Fruit fly (Drosophila melanogaster) whole organism, embryonic: ENCODE data around the gene HBS1.
A peak's percentile ranks its signal among the peaks of the same experiment; 100 is the strongest.

ENCODE experiments used
- B-H1 ChIP-seq: fragments of 200-800 bp; sonication (Bioruptor generic); IDR thresholded peaks from 3 replicates; pipeline ENCODE4 v1.3.6; 2022; ENCODE audit warnings: missing biosample characterization, missing genetic modification characterization
- Blimp-1 ChIP-seq: fragments of 200-800 bp; sonication (Bioruptor generic); optimal IDR thresholded peaks from 3 replicates; lab custom pipeline; 2018; ENCODE audit warnings: missing biosample characterization, missing genetic modification characterization, mild to moderate bottlenecking, moderate library complexity, missing genetic modification reagents
- C15 ChIP-seq: fragments of 200-800 bp; sonication (Bioruptor generic); IDR thresholded peaks from 3 replicates; pipeline ENCODE4 v1.3.6; 2022; ENCODE audit warnings: missing biosample characterization, missing genetic modification characterization
- CG11093 ChIP-seq: fragments of 200-800 bp; sonication (Bioruptor generic); IDR thresholded peaks from 3 replicates; pipeline ENCODE4 v1.3.6; 2022; ENCODE audit warnings: missing biosample characterization, missing genetic modification characterization
- CG13894 ChIP-seq: fragments of 200-800 bp; sonication (Bioruptor generic); optimal IDR thresholded peaks from 3 replicates; lab custom pipeline; 2018; ENCODE audit warnings: missing biosample characterization, mild to moderate bottlenecking, missing genetic modification characterization, moderate library complexity
- CG15514 ChIP-seq: fragments of 200-800 bp; sonication (Bioruptor generic); optimal IDR thresholded peaks from 3 replicates; lab custom pipeline; 2017; ENCODE audit warnings: missing biosample characterization, missing genetic modification characterization, mild to moderate bottlenecking, moderate library complexity, missing genetic modification reagents
- CG1602 ChIP-seq: fragments of 200-800 bp; sonication (Bioruptor generic); optimal IDR thresholded peaks from 3 replicates; lab custom pipeline; 2016; ENCODE audit warnings: missing biosample characterization, missing genetic modification characterization
- CG17829 ChIP-seq: fragments of 200-800 bp; optimal IDR thresholded peaks from 2 replicates; lab custom pipeline; 2019; ENCODE audit warnings: missing biosample characterization, mild to moderate bottlenecking, missing genetic modification characterization, moderate library complexity
- CG18599 ChIP-seq: fragments of 200-800 bp; sonication (Bioruptor generic); optimal IDR thresholded peaks from 3 replicates; lab custom pipeline; 2017; ENCODE audit warnings: missing biosample characterization, missing genetic modification characterization, mild to moderate bottlenecking, moderate library complexity, missing genetic modification reagents
- CG42726 ChIP-seq: fragments of 200-800 bp; sonication (Bioruptor generic); IDR thresholded peaks from 2 replicates; pipeline ENCODE4 v1.3.6; 2022; ENCODE audit warnings: missing biosample characterization, missing genetic modification characterization; ENCODE audit not compliant: partially characterized antibody
- CG4282 ChIP-seq: fragments of 200-800 bp; sonication (Bioruptor generic); optimal IDR thresholded peaks from 2 replicates; lab custom pipeline; 2016; ENCODE audit warnings: missing biosample characterization, missing genetic modification characterization
- CG6791 ChIP-seq: fragments of 200-800 bp; sonication (Bioruptor generic); IDR thresholded peaks from 3 replicates; pipeline ENCODE4 v1.3.6; 2022; ENCODE audit warnings: missing biosample characterization, missing genetic modification characterization; ENCODE audit not compliant: partially characterized antibody
- CG7839 ChIP-seq: fragments of 200-800 bp; sonication (Bioruptor generic); optimal IDR thresholded peaks from 3 replicates; lab custom pipeline; 2018; ENCODE audit warnings: missing biosample characterization, mild to moderate bottlenecking, missing genetic modification characterization, moderate library complexity
- CG8359 ChIP-seq: fragments of 200-800 bp; sonication (Bioruptor generic); optimal IDR thresholded peaks from 2 replicates; lab custom pipeline; 2017; ENCODE audit warnings: missing biosample characterization, mild to moderate bottlenecking, missing genetic modification characterization, borderline replicate concordance
- CG8944 ChIP-seq: fragments of 200-800 bp; sonication (Bioruptor generic); optimal IDR thresholded peaks from 3 replicates; lab custom pipeline; 2016; ENCODE audit warnings: missing biosample characterization, missing genetic modification characterization
- CG9727 ChIP-seq: fragments of 200-800 bp; sonication (Bioruptor generic); optimal IDR thresholded peaks from 3 replicates; lab custom pipeline; 2017; ENCODE audit warnings: missing biosample characterization, mild to moderate bottlenecking, missing genetic modification characterization
- CG9797 ChIP-seq: fragments of 200-800 bp; sonication (Bioruptor generic); optimal IDR thresholded peaks from 3 replicates; lab custom pipeline; 2018; ENCODE audit warnings: missing biosample characterization, mild to moderate bottlenecking, missing genetic modification characterization
- D19B ChIP-seq: fragments of 200-800 bp; sonication (Bioruptor generic); optimal IDR thresholded peaks from 2 replicates; lab custom pipeline; 2017; ENCODE audit warnings: missing biosample characterization, mild to moderate bottlenecking, missing genetic modification characterization
- Deaf1 ChIP-seq: fragments of 200-800 bp; optimal IDR thresholded peaks from 3 replicates; lab custom pipeline; 2019; ENCODE audit warnings: missing biosample characterization, mild to moderate bottlenecking, missing genetic modification characterization, moderate library complexity
- Dip2 ChIP-seq: fragments of 200-800 bp; sonication (Bioruptor generic); IDR thresholded peaks from 2 replicates; pipeline ENCODE4 v1.3.6; 2022; ENCODE audit warnings: missing biosample characterization, missing genetic modification characterization
- Dip3 ChIP-seq: fragments of 200-800 bp; sonication (Bioruptor generic); optimal IDR thresholded peaks from 3 replicates; lab custom pipeline; 2016; ENCODE audit warnings: missing biosample characterization, missing genetic modification characterization
- E2f1 ChIP-seq: fragments of 200-800 bp; sonication (Bioruptor generic); IDR thresholded peaks from 2 replicates; pipeline ENCODE4 v1.3.6; 2022; ENCODE audit warnings: missing biosample characterization, missing genetic modification characterization
- Ets97D ChIP-seq: fragments of 200-800 bp; sonication (Bioruptor generic); optimal IDR thresholded peaks from 3 replicates; lab custom pipeline; 2016; ENCODE audit warnings: missing biosample characterization, missing genetic modification characterization
- Fer3 ChIP-seq: fragments of 200-800 bp; sonication (Bioruptor generic); optimal IDR thresholded peaks from 2 replicates; lab custom pipeline; 2018; ENCODE audit warnings: missing biosample characterization, mild to moderate bottlenecking, missing genetic modification characterization, moderate library complexity
- HLHmδ ChIP-seq: fragments of 200-800 bp; sonication (Bioruptor generic); optimal IDR thresholded peaks from 2 replicates; lab custom pipeline; 2018; ENCODE audit warnings: missing biosample characterization, mild to moderate bottlenecking, missing genetic modification characterization, moderate library complexity
- Jarid2 ChIP-seq: fragments of 200-800 bp; sonication (Bioruptor generic); optimal IDR thresholded peaks from 3 replicates; lab custom pipeline; 2017; ENCODE audit warnings: mild to moderate bottlenecking, missing biosample characterization, missing genetic modification reagents, missing genetic modification characterization
- Kr ChIP-seq: fragments of 200-800 bp; sonication (Bioruptor generic); optimal IDR thresholded peaks from 2 replicates; lab custom pipeline; 2017; ENCODE audit warnings: missing biosample characterization, mild to moderate bottlenecking, missing genetic modification characterization
- Lpt ChIP-seq: fragments of >200 bp; optimal IDR thresholded peaks from 2 replicates; lab custom pipeline; 2018; ENCODE audit warnings: missing biosample characterization, missing genetic modification characterization
- NC2β ChIP-seq: fragments of 200-800 bp; sonication (Bioruptor generic); optimal IDR thresholded peaks from 2 replicates; lab custom pipeline; 2016; ENCODE audit warnings: missing biosample characterization, missing genetic modification characterization
- Opbp ChIP-seq: fragments of 200-800 bp; sonication (Bioruptor generic); IDR thresholded peaks from 3 replicates; pipeline ENCODE4 v1.3.6; 2022; ENCODE audit warnings: missing biosample characterization, missing genetic modification characterization; ENCODE audit not compliant: partially characterized antibody
- Sin3A ChIP-seq: fragments of >200 bp; optimal IDR thresholded peaks from 2 replicates; lab custom pipeline; 2018
- Ssrp ChIP-seq: fragments of 200-800 bp; sonication (Bioruptor generic); optimal IDR thresholded peaks from 2 replicates; lab custom pipeline; 2018; ENCODE audit warnings: missing biosample characterization, mild to moderate bottlenecking, missing genetic modification characterization, moderate library complexity
- Tbp ChIP-seq: fragments of >200 bp; optimal IDR thresholded peaks from 2 replicates; lab custom pipeline; 2018; ENCODE audit warnings: missing biosample characterization, missing genetic modification characterization
- ara ChIP-seq: fragments of 200-800 bp; sonication (Bioruptor generic); IDR thresholded peaks from 2 replicates; pipeline ENCODE4 v1.3.6; 2022; ENCODE audit warnings: missing biosample characterization, missing genetic modification characterization
- ci ChIP-seq: fragments of 200-800 bp; sonication (Bioruptor generic); IDR thresholded peaks from 3 replicates; pipeline ENCODE4 v1.3.6; 2022; ENCODE audit warnings: missing biosample characterization, missing genetic modification characterization
- da ChIP-seq: fragments of 200-800 bp; sonication (Bioruptor generic); optimal IDR thresholded peaks from 2 replicates; lab custom pipeline; 2016; ENCODE audit warnings: missing biosample characterization, missing genetic modification characterization
- en ChIP-seq: fragments of 200-800 bp; sonication (Bioruptor generic); optimal IDR thresholded peaks from 2 replicates; lab custom pipeline; 2016; ENCODE audit warnings: missing biosample characterization, missing genetic modification characterization
- fd3F ChIP-seq: fragments of 200-800 bp; sonication (Bioruptor generic); optimal IDR thresholded peaks from 2 replicates; lab custom pipeline; 2018; ENCODE audit warnings: missing biosample characterization, mild to moderate bottlenecking, missing genetic modification characterization, moderate library complexity
- gcm ChIP-seq: fragments of 200-800 bp; sonication (Bioruptor generic); optimal IDR thresholded peaks from 2 replicates; lab custom pipeline; 2019; ENCODE audit warnings: missing biosample characterization, mild to moderate bottlenecking, missing genetic modification characterization, moderate library complexity
- gsb-n ChIP-seq: fragments of 200-800 bp; sonication (Bioruptor generic); optimal IDR thresholded peaks from 3 replicates; lab custom pipeline; 2018; ENCODE audit warnings: missing biosample characterization, mild to moderate bottlenecking, missing genetic modification characterization
- hb ChIP-seq: fragments of 200-800 bp; sonication (Bioruptor generic); IDR thresholded peaks from 3 replicates; pipeline ENCODE4 v1.3.6; 2022; ENCODE audit warnings: missing biosample characterization, missing genetic modification characterization; ENCODE audit not compliant: partially characterized antibody
- luna ChIP-seq: fragments of 200-800 bp; sonication (Bioruptor generic); optimal IDR thresholded peaks from 2 replicates; lab custom pipeline; 2016; ENCODE audit warnings: missing biosample characterization, missing genetic modification characterization
- oc ChIP-seq: fragments of 200-800 bp; sonication (Bioruptor generic); optimal IDR thresholded peaks from 2 replicates; lab custom pipeline; 2018; ENCODE audit warnings: missing biosample characterization, mild to moderate bottlenecking, missing genetic modification characterization, moderate library complexity
- pan ChIP-seq, 4 experiments: fragments of >200 bp in 3 of 4; fragments of 200-800 bp in 1 of 4; sonication (Bioruptor generic) in 1 of 4; optimal IDR thresholded peaks in 3 of 4; IDR thresholded peaks in 1 of 4; 2 replicates each; pipeline versions ENCODE4 v1.3.6 to Lab custom; 2017 to 2022; ENCODE audit warnings: missing biosample characterization in 2 of 4, missing genetic modification characterization in 2 of 4, mixed read lengths in 1 of 4
- pnt ChIP-seq: fragments of 200-800 bp; sonication (Bioruptor generic); optimal IDR thresholded peaks from 3 replicates; lab custom pipeline; 2016; ENCODE audit warnings: missing biosample characterization, missing genetic modification characterization
- sens-2 ChIP-seq: fragments of 200-800 bp; sonication (Bioruptor generic); IDR thresholded peaks from 2 replicates; pipeline ENCODE4 v1.3.6; 2022; ENCODE audit warnings: missing biosample characterization, missing genetic modification characterization
- sim ChIP-seq: fragments of 200-800 bp; sonication (Bioruptor generic); IDR thresholded peaks from 2 replicates; pipeline ENCODE4 v1.3.6; 2022; ENCODE audit warnings: missing biosample characterization, missing genetic modification characterization
- sna ChIP-seq: fragments of 200-800 bp; sonication (Bioruptor generic); IDR thresholded peaks from 2 replicates; pipeline ENCODE4 v1.3.6; 2022; ENCODE audit warnings: missing biosample characterization, missing genetic modification characterization; ENCODE audit not compliant: partially characterized antibody
- trh ChIP-seq: fragments of 200-800 bp; sonication (Bioruptor generic); optimal IDR thresholded peaks from 2 replicates; lab custom pipeline; 2016; ENCODE audit warnings: missing biosample characterization, missing genetic modification characterization
- zen2 ChIP-seq: fragments of 200-800 bp; sonication (Bioruptor generic); IDR thresholded peaks from 3 replicates; pipeline ENCODE4 v1.3.6; 2022; ENCODE audit warnings: missing biosample characterization, missing genetic modification characterization; ENCODE audit not compliant: partially characterized antibody

Gene HBS1

dm6 chr3L:1886125-1886544 lies 21.1 kb upstream of the HBS1 start (continued):
- TF ChIP-seq fd3F (peak; percentile 37), Jarid2 (no peak), CG4282 (peak; percentile 67), CG9727 (GFP tag; lab: Kevin White, UChicago) (peak; percentile 91), E2f1 (GFP tag; lab: Robert Waterston, UW) (peak; percentile 57; the same call in 1 of the 2 replicates), ara (GFP tag; lab: Robert Waterston, UW) (peak; percentile 91), Deaf1 (tag; lab: Kevin White, UChicago) (no peak), oc (tag; lab: Kevin White, UChicago) (peak; percentile 77), zen2 (GFP tag; lab: Robert Waterston, UW) (no peak), Tbp (GFP tag; lab: Kevin White, UChicago) (no peak), pan (optimal IDR thresholded peaks at IDR 0.05; lab: Kevin White, UChicago) (no peak), pan (GFP tag; optimal IDR thresholded peaks at IDR 0.05 in 1 of 2, IDR thresholded peaks at IDR 0.05 in 1 of 2) (peak in 1 of 2 experiments; percentile 82), CG8359 (GFP tag; lab: Kevin White, UChicago) (peak; percentile 78), Kr (GFP tag; lab: Kevin White, UChicago) (peak; percentile 32), Opbp (GFP tag; lab: Robert Waterston, UW) (no peak), HLHmδ (GFP tag; lab: Kevin White, UChicago) (no peak), Dip2 (GFP tag; lab: Robert Waterston, UW) (no peak), luna (GFP tag; lab: Kevin White, UChicago) (no peak), gcm (GFP tag; lab: Kevin White, UChicago) (peak; percentile 59), sens-2 (peak; percentile 95), gsb-n (tag; lab: Kevin White, UChicago) (peak; percentile 81), en (GFP tag; lab: Kevin White, UChicago) (peak; percentile 78), sim (peak; percentile 82), CG1602 (GFP tag; lab: Kevin White, UChicago) (peak; percentile 74), trh (GFP tag; lab: Kevin White, UChicago) (peak; percentile 74), CG17829 (tag; lab: Kevin White, UChicago) (peak; percentile 85), CG42726 (GFP tag; lab: Robert Waterston, UW) (no peak), CG18599 (peak; percentile 55), Blimp-1 (peak; percentile 83), CG6791 (GFP tag; lab: Robert Waterston, UW) (no peak), da (GFP tag; lab: Kevin White, UChicago) (peak; percentile 54), hb (no peak), NC2β (GFP tag; lab: Kevin White, UChicago) (peak; percentile 83), CG15514 (GFP tag; lab: Kevin White, UChicago) (no peak), sna (GFP tag; lab: Robert Waterston, UW) (no peak), Sin3A (lab: Kevin White, UChicago) (no peak), pnt (peak; percentile 89), B-H1 (GFP tag; lab: Robert Waterston, UW) (peak; percentile 73), CG13894 (tag; lab: Kevin White, UChicago) (no peak), Lpt (no peak), Dip3 (GFP tag; lab: Kevin White, UChicago) (peak; percentile 32), D19B (GFP tag; lab: Kevin White, UChicago) (no peak), ci (GFP tag; lab: Robert Waterston, UW) (peak; percentile 96), C15 (GFP tag; lab: Robert Waterston, UW) (peak; percentile 25; the same call in 1 of the 3 replicates), Ssrp (tag; lab: Kevin White, UChicago) (peak; percentile 88), Fer3 (tag; lab: Kevin White, UChicago) (peak; percentile 70), Ets97D (peak; percentile 38), CG7839 (tag; lab: Kevin White, UChicago) (peak; percentile 85), CG8944 (GFP tag; lab: Kevin White, UChicago) (peak; percentile 74), CG9797 (GFP tag; lab: Kevin White, UChicago) (no peak), CG11093 (GFP tag; lab: Robert Waterston, UW) (peak; percentile 64; the same call in 2 of the 3 replicates)
